Fruit fly (Drosophila melanogaster): ENCODE results near the gene mira.

DNA sequence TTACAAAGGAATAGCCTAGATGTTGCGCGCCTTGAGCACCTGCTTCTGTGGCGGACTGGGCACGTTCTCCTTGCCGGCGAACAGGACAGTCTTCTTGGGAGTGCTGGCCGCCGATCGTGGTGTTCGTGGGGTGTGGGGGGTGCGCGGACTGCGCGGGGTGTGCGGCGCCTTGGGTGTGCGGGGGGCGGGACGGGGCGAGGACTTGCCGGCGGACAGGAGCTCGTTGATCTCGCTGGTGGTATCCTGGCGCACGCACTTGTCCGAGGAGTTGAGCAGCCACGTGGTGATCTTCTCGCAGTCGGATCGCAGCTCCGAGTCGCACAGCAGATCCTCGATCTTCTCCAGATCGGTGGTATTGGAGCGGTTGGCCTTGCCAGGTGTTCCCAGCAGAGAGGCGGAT, 2.8 kb downstream of the mira start:
- no peak for TF ChIP-seq psq (optimal IDR thresholded peaks at IDR 0.05)
- TF ChIP-seq usp (GFP tag; optimal IDR thresholded peaks at IDR 0.05), result no peak

Measured in whole organism.